Worm (Caenorhabditis elegans) whole organism, L2 larva: ENCODE measurements around the gene grl-11.
A peak's percentile ranks its signal among the peaks of the same experiment; 100 is the strongest.

ENCODE experiments used
- C34F6.9 ChIP-seq: fragments of 150-350 bp; optimal IDR thresholded peaks from 2 replicates; lab custom pipeline; 2014; ENCODE audit warnings: missing biosample characterization, missing genetic modification characterization
- F13H6.1 ChIP-seq: sonication (generic microtip); optimal IDR thresholded peaks from 2 replicates; lab custom pipeline; 2016; ENCODE audit warnings: missing genetic modification characterization, missing compliant biosample characterization
- R02D3.7 ChIP-seq: fragments of 150-350 bp; optimal IDR thresholded peaks from 2 replicates; lab custom pipeline; 2014; ENCODE audit warnings: missing biosample characterization, missing genetic modification characterization
- Y55F3AM.14 ChIP-seq: fragments of 200-800 bp; sonication (Bioruptor generic); optimal IDR thresholded peaks from 2 replicates; lab custom pipeline; 2018; ENCODE audit warnings: mild to moderate bottlenecking, missing genetic modification characterization, missing compliant biosample characterization
- ZK546.5 ChIP-seq: sonication (generic microtip); optimal IDR thresholded peaks from 2 replicates; lab custom pipeline; 2017; ENCODE audit warnings: missing biosample characterization, missing genetic modification characterization
- alr-1 ChIP-seq: fragments of 150-350 bp; optimal IDR thresholded peaks from 2 replicates; lab custom pipeline; 2014; ENCODE audit warnings: missing biosample characterization, missing genetic modification characterization
- ama-1 ChIP-seq: fragments of 150-350 bp; optimal IDR thresholded peaks from 2 replicates; lab custom pipeline; 2018; ENCODE audit warnings: inconsistent platforms
- ceh-16 ChIP-seq: fragments of 150-350 bp; optimal IDR thresholded peaks from 2 replicates; lab custom pipeline; 2014; ENCODE audit warnings: missing biosample characterization, missing genetic modification characterization
- ceh-82 ChIP-seq: fragments of 150-350 bp; optimal IDR thresholded peaks from 2 replicates; lab custom pipeline; 2014; ENCODE audit warnings: missing biosample characterization, missing genetic modification characterization
- dmd-4 ChIP-seq: sonication (generic microtip); optimal IDR thresholded peaks from 2 replicates; lab custom pipeline; 2017; ENCODE audit warnings: missing biosample characterization, missing genetic modification characterization
- elt-1 ChIP-seq: fragments of 150-350 bp; optimal IDR thresholded peaks from 2 replicates; lab custom pipeline; 2014; ENCODE audit warnings: missing biosample characterization, missing genetic modification characterization
- elt-3 ChIP-seq: sonication (generic microtip); optimal IDR thresholded peaks from 2 replicates; lab custom pipeline; 2017; ENCODE audit warnings: missing biosample characterization, missing genetic modification characterization
- fos-1 ChIP-seq: fragments of 150-350 bp; optimal IDR thresholded peaks from 2 replicates; lab custom pipeline; 2014; ENCODE audit warnings: missing biosample characterization, missing genetic modification characterization
- gmeb-1 ChIP-seq: fragments of 150-350 bp; optimal IDR thresholded peaks from 2 replicates; lab custom pipeline; 2014; ENCODE audit warnings: missing biosample characterization, missing genetic modification characterization
- lin-11 ChIP-seq: fragments of 150-350 bp; sonication (generic microtip); optimal IDR thresholded peaks from 2 replicates; lab custom pipeline; 2014; ENCODE audit warnings: missing biosample characterization, missing genetic modification characterization, inconsistent platforms, mixed read lengths
- lin-13 ChIP-seq: fragments of 150-350 bp; optimal IDR thresholded peaks from 2 replicates; lab custom pipeline; 2014; ENCODE audit warnings: missing biosample characterization, missing genetic modification reagents, missing genetic modification characterization
- lsy-2 ChIP-seq, 2 experiments: fragments of 150-350 bp in 1 of 2; sonication (generic microtip) in 1 of 2; optimal IDR thresholded peaks; 2 replicates each; lab custom pipeline; 2014 to 2017; ENCODE audit warnings: missing biosample characterization in 2 of 2, missing genetic modification characterization in 2 of 2
- mbf-1 ChIP-seq: sonication (generic microtip); optimal IDR thresholded peaks from 2 replicates; lab custom pipeline; 2017; ENCODE audit warnings: missing biosample characterization, missing genetic modification characterization
- mdl-1 ChIP-seq, 2 experiments: fragments of 150-350 bp in 1 of 2; sonication (generic microtip) in 1 of 2; optimal IDR thresholded peaks; 2 replicates each; lab custom pipeline; 2017; ENCODE audit warnings: missing biosample characterization in 2 of 2, missing genetic modification characterization in 2 of 2
- nhr-10 ChIP-seq: sonication (generic microtip); optimal IDR thresholded peaks from 2 replicates; lab custom pipeline; 2017; ENCODE audit warnings: missing biosample characterization, missing genetic modification characterization
- nhr-11 ChIP-seq: fragments of 150-350 bp; optimal IDR thresholded peaks from 2 replicates; lab custom pipeline; 2014; ENCODE audit warnings: missing biosample characterization, missing genetic modification characterization
- nhr-12 ChIP-seq: fragments of 150-350 bp; optimal IDR thresholded peaks from 2 replicates; lab custom pipeline; 2014; ENCODE audit warnings: missing biosample characterization, missing genetic modification characterization
- nhr-129 ChIP-seq: fragments of 150-350 bp; optimal IDR thresholded peaks from 2 replicates; lab custom pipeline; 2014; ENCODE audit warnings: missing biosample characterization, missing genetic modification characterization
- nhr-21 ChIP-seq: fragments of 150-350 bp; optimal IDR thresholded peaks from 2 replicates; lab custom pipeline; 2014; ENCODE audit warnings: missing biosample characterization, missing genetic modification characterization
- nhr-23 ChIP-seq: fragments of 150-350 bp; optimal IDR thresholded peaks from 2 replicates; lab custom pipeline; 2014; ENCODE audit warnings: missing biosample characterization, missing genetic modification reagents, missing genetic modification characterization
- nhr-237 ChIP-seq: fragments of 150-350 bp; optimal IDR thresholded peaks from 2 replicates; lab custom pipeline; 2014; ENCODE audit warnings: missing biosample characterization, missing genetic modification characterization
- nhr-25 ChIP-seq: fragments of 150-350 bp; sonication (generic microtip); optimal IDR thresholded peaks from 3 replicates; lab custom pipeline; 2014; ENCODE audit warnings: missing biosample characterization, missing genetic modification characterization
- nhr-6 ChIP-seq: fragments of 150-350 bp; optimal IDR thresholded peaks from 2 replicates; lab custom pipeline; 2014; ENCODE audit warnings: missing biosample characterization, missing genetic modification characterization
- nhr-77 ChIP-seq: fragments of 150-350 bp; optimal IDR thresholded peaks from 2 replicates; lab custom pipeline; 2014; ENCODE audit warnings: missing biosample characterization, missing genetic modification characterization
- peb-1 ChIP-seq: fragments of 150-350 bp; optimal IDR thresholded peaks from 2 replicates; lab custom pipeline; 2014; ENCODE audit warnings: missing biosample characterization, missing genetic modification characterization
- sem-4 ChIP-seq: fragments of 150-350 bp; optimal IDR thresholded peaks from 2 replicates; lab custom pipeline; 2014; ENCODE audit warnings: missing biosample characterization, missing genetic modification reagents, missing genetic modification characterization
- skn-1 ChIP-seq: sonication (generic microtip); optimal IDR thresholded peaks from 2 replicates; lab custom pipeline; 2017; ENCODE audit warnings: missing biosample characterization, missing genetic modification characterization
- sma-3 ChIP-seq: sonication (generic microtip); optimal IDR thresholded peaks from 2 replicates; lab custom pipeline; 2016; ENCODE audit warnings: missing genetic modification reagents, missing genetic modification characterization, missing compliant biosample characterization
- sma-9 ChIP-seq, 2 experiments: fragments of 150-350 bp in 1 of 2; sonication (generic microtip) in 1 of 2; optimal IDR thresholded peaks; 2 replicates each; lab custom pipeline; 2014 to 2016; ENCODE audit warnings: missing genetic modification characterization in 2 of 2, mild to moderate bottlenecking in 1 of 2, missing biosample characterization in 1 of 2, missing compliant biosample characterization in 1 of 2, missing genetic modification reagents in 1 of 2, moderate library complexity in 1 of 2
- snpc-4 ChIP-seq: fragments of 150-350 bp; optimal IDR thresholded peaks from 2 replicates; lab custom pipeline; 2014; ENCODE audit warnings: missing biosample characterization, missing genetic modification characterization
- unc-55 ChIP-seq: fragments of 150-350 bp; sonication (generic microtip); optimal IDR thresholded peaks from 3 replicates; lab custom pipeline; 2014; ENCODE audit warnings: missing biosample characterization, missing genetic modification reagents, missing genetic modification characterization
- unc-62 ChIP-seq: fragments of 150-350 bp; optimal IDR thresholded peaks from 2 replicates; lab custom pipeline; 2014; ENCODE audit warnings: missing biosample characterization, missing genetic modification reagents, missing genetic modification characterization
- zag-1 ChIP-seq: fragments of 150-350 bp; optimal IDR thresholded peaks from 2 replicates; lab custom pipeline; 2014; ENCODE audit warnings: missing biosample characterization, missing genetic modification characterization
- ztf-4 ChIP-seq: fragments of 150-350 bp; optimal IDR thresholded peaks from 2 replicates; lab custom pipeline; 2014; ENCODE audit warnings: missing biosample characterization, missing genetic modification characterization

The grl-11 gene

ce11 chrIII:9114076-9114475 lies 4.1 kb downstream of the grl-11 start:
- no peak for TF ChIP-seq lin-11

ce11 chrIII:9112479-9112878 lies 5.7 kb downstream of the grl-11 start:
- no peak for TF ChIP-seq lsy-2 (tag; optimal IDR thresholded peaks at IDR 0.05; lab: Kevin White, UChicago)
- TF ChIP-seq sma-3 (GFP tag; lab: Kevin White, UChicago) = no peak
- TF ChIP-seq nhr-21 = no peak
- no peak for TF ChIP-seq mbf-1 (tag; lab: Kevin White, UChicago)

- peak; percentile 19 for TF ChIP-seq unc-55 (GFP tag; lab: Kevin White, UChicago)
These were observed 7.2 kb downstream of the grl-11 start for ce11 chrIII:9110914-9111313.

ce11 chrIII:9110270-9110669 lies 7.9 kb downstream of the grl-11 start:
- no peak for TF ChIP-seq ztf-4
- TF ChIP-seq ceh-16 (tag; lab: Kevin White, UChicago) = peak; percentile 81

- TF ChIP-seq R02D3.7 = no peak
- no peak for TF ChIP-seq nhr-129
- TF ChIP-seq elt-3 = no peak
- TF ChIP-seq, all 48 proteins: peak for 0
These were observed 8.4 kb downstream of the grl-11 start for ce11 chrIII:9109726-9110125.

ce11 chrIII:9109172-9109571 lies 9.0 kb downstream of the grl-11 start, which contains the start of gene cya-1:
Gene cya-1 (minus strand): TSS chrIII:9109272.
- TF ChIP-seq zag-1 (no peak), elt-3 (no peak), lin-13 (GFP tag; lab: Kevin White, UChicago) (no peak), fos-1 (no peak), lin-11 (no peak), unc-62 (GFP tag; lab: Kevin White, UChicago) (no peak), C34F6.9 (tag; lab: Kevin White, UChicago) (no peak), nhr-11 (tag; lab: Kevin White, UChicago) (no peak), nhr-23 (tag; lab: Kevin White, UChicago) (no peak), nhr-129 (no peak), nhr-237 (tag; lab: Kevin White, UChicago) (no peak), nhr-25 (tag; lab: Kevin White, UChicago) (no peak), nhr-12 (no peak), skn-1 (no peak)

- no peak for TF ChIP-seq F13H6.1 (tag; lab: Kevin White, UChicago)
- TF ChIP-seq elt-1 (tag; lab: Kevin White, UChicago) = no peak
- TF ChIP-seq ZK546.5 (tag; lab: Kevin White, UChicago) = no peak
- TF ChIP-seq nhr-6 (tag; lab: Kevin White, UChicago) = no peak
- no peak for TF ChIP-seq nhr-23 (tag; lab: Kevin White, UChicago)
- no peak for TF ChIP-seq snpc-4
- no peak for TF ChIP-seq nhr-11 (tag; lab: Kevin White, UChicago)
- TF ChIP-seq alr-1 = no peak
- TF ChIP-seq ceh-82 = no peak
- TF ChIP-seq dmd-4 (tag; lab: Kevin White, UChicago) = no peak
- TF ChIP-seq C34F6.9 (tag; lab: Kevin White, UChicago) = no peak
- TF ChIP-seq zag-1 = no peak
- TF ChIP-seq nhr-129 = no peak
- no peak for TF ChIP-seq nhr-10 (tag; lab: Kevin White, UChicago)
- TF ChIP-seq unc-62 (GFP tag; lab: Kevin White, UChicago) = no peak
- no peak for TF ChIP-seq ztf-4
- no peak for TF ChIP-seq nhr-12
- TF ChIP-seq gmeb-1 (tag; lab: Kevin White, UChicago) = no peak
- no peak for TF ChIP-seq R02D3.7
- TF ChIP-seq sma-3 (GFP tag; lab: Kevin White, UChicago) = no peak
These were observed 12.5 kb downstream of the grl-11 start for ce11 chrIII:9105653-9106052.

ce11 chrIII:9104060-9104459 lies 14.1 kb downstream of the grl-11 start:
- peak; percentile 9 for TF ChIP-seq Y55F3AM.14 (GFP tag; lab: Kevin White, UChicago)
- no peak for TF ChIP-seq nhr-25 (tag; lab: Kevin White, UChicago)
- peak; percentile 75 for TF ChIP-seq nhr-129
- no peak for TF ChIP-seq nhr-77 (tag; lab: Kevin White, UChicago)
- TF ChIP-seq R02D3.7 = no peak
- peak; percentile 57 for TF ChIP-seq unc-55 (GFP tag; lab: Kevin White, UChicago)
- TF ChIP-seq sem-4 (tag; lab: Kevin White, UChicago) = no peak
- TF ChIP-seq ama-1 (lab: Kevin White, UChicago) = no peak
- no peak for TF ChIP-seq elt-3
- no peak for TF ChIP-seq peb-1 (tag; lab: Kevin White, UChicago)
- no peak for TF ChIP-seq mdl-1 (tag; optimal IDR thresholded peaks at IDR 0.05; lab: Kevin White, UChicago)
- TF ChIP-seq fos-1 = peak; percentile 13
- TF ChIP-seq gmeb-1 (tag; lab: Kevin White, UChicago) = peak; percentile 56
- peak; percentile 27 for TF ChIP-seq sma-9 (GFP tag; optimal IDR thresholded peaks at IDR 0.05; lab: Kevin White, UChicago)
- TF ChIP-seq sma-9 (tag; optimal IDR thresholded peaks at IDR 0.05; lab: Kevin White, UChicago) = no peak
- TF ChIP-seq F13H6.1 (tag; lab: Kevin White, UChicago) = peak; percentile 23
- TF ChIP-seq sma-3 (GFP tag; lab: Kevin White, UChicago) = peak; percentile 4
